Worm (Caenorhabditis elegans) whole organism, L3 larva: ENCODE results near the gene C26B9.5.

Experiments used
- ceh-28 ChIP-seq: fragments of 150-350 bp; optimal IDR thresholded peaks from 2 replicates; lab custom pipeline; 2014; ENCODE audit warnings: missing biosample characterization, missing genetic modification reagents, missing genetic modification characterization
- snpc-4 ChIP-seq: fragments of 150-350 bp; optimal IDR thresholded peaks from 2 replicates; lab custom pipeline; 2014; ENCODE audit warnings: missing biosample characterization, missing genetic modification characterization
- ztf-11 ChIP-seq: fragments of 150-350 bp; optimal IDR thresholded peaks from 2 replicates; lab custom pipeline; 2014; ENCODE audit warnings: missing biosample characterization, missing genetic modification characterization

DNA sequence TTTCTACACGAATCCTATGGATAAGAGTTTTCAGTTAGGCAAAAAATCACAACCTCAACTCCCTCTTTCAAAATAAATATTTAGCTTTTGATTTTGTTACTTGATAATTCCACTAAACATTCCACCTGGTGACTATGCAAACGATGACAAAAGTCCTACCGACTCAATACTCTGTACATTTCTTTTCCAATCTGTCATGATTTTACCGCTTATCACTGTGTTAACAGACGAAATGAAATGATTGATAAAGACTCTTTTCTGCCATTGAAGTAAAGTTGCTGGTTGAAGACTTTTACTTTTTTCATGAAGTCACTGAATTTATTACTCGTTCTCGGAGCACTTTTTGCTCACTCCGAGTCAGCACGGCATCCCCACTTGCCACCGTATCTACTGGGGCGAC is at the start of gene C26B9.5:
- TF ChIP-seq ztf-11 (tag; lab: Kevin White, UChicago): no peak
- TF ChIP-seq ceh-28: no peak
- TF ChIP-seq snpc-4 (tag; lab: Kevin White, UChicago): no peak
